Fruit fly (Drosophila melanogaster) whole organism, embryonic: ENCODE measurements around the gene CG15213.
A peak's percentile ranks its signal among the peaks of the same experiment; 100 is the strongest.

Source experiments
- Ada2b ChIP-seq: fragments of 200-800 bp; sonication (Bioruptor generic); IDR thresholded peaks from 2 replicates; pipeline ENCODE4 v1.3.6; 2022; ENCODE audit warnings: missing biosample characterization, missing genetic modification characterization
- Antp ChIP-seq: fragments of 200-800 bp; sonication (Bioruptor generic); optimal IDR thresholded peaks from 3 replicates; lab custom pipeline; 2016; ENCODE audit warnings: missing biosample characterization, missing genetic modification characterization
- B-H2 ChIP-seq: fragments of 200-800 bp; sonication (Bioruptor generic); optimal IDR thresholded peaks from 2 replicates; lab custom pipeline; 2018; ENCODE audit warnings: missing biosample characterization, mild to moderate bottlenecking, missing genetic modification characterization
- BtbVII ChIP-seq: fragments of 200-800 bp; sonication (Bioruptor generic); optimal IDR thresholded peaks from 3 replicates; lab custom pipeline; 2017; ENCODE audit warnings: missing biosample characterization, mild to moderate bottlenecking, missing genetic modification characterization
- CG10366 ChIP-seq: fragments of 200-800 bp; sonication (Bioruptor generic); IDR thresholded peaks from 2 replicates; pipeline ENCODE4 v1.3.6; 2022; ENCODE audit warnings: missing biosample characterization, missing genetic modification characterization
- CG11560 ChIP-seq: fragments of 200-800 bp; sonication (Bioruptor generic); IDR thresholded peaks from 3 replicates; pipeline ENCODE4 v1.3.6; 2022; ENCODE audit warnings: missing biosample characterization, missing genetic modification characterization
- CG12769 ChIP-seq: fragments of 200-800 bp; sonication (Bioruptor generic); optimal IDR thresholded peaks from 2 replicates; lab custom pipeline; 2019; ENCODE audit warnings: missing biosample characterization, mild to moderate bottlenecking, missing genetic modification characterization, moderate library complexity
- CG17359 ChIP-seq: fragments of 200-800 bp; sonication (Bioruptor generic); optimal IDR thresholded peaks from 3 replicates; lab custom pipeline; 2018; ENCODE audit warnings: missing biosample characterization, mild to moderate bottlenecking, missing genetic modification characterization, moderate library complexity
- CG1792 ChIP-seq: fragments of 200-800 bp; sonication (Bioruptor generic); optimal IDR thresholded peaks from 2 replicates; lab custom pipeline; 2016; ENCODE audit warnings: missing biosample characterization, missing genetic modification characterization
- CG2889 ChIP-seq: fragments of 200-800 bp; sonication (Bioruptor generic); IDR thresholded peaks from 3 replicates; pipeline ENCODE4 v1.3.6; 2022; ENCODE audit warnings: missing biosample characterization, missing genetic modification characterization
- CG31224 ChIP-seq: fragments of 200-800 bp; sonication (Bioruptor generic); IDR thresholded peaks from 2 replicates; pipeline ENCODE4 v1.3.6; 2022; ENCODE audit warnings: missing biosample characterization, missing genetic modification characterization
- CG32767 ChIP-seq: fragments of 200-800 bp; sonication (Bioruptor generic); IDR thresholded peaks from 2 replicates; pipeline ENCODE4 v1.3.6; 2022; ENCODE audit warnings: missing biosample characterization, missing genetic modification characterization
- CG33213 ChIP-seq: fragments of 200-800 bp; sonication (Bioruptor generic); optimal IDR thresholded peaks from 3 replicates; lab custom pipeline; 2016; ENCODE audit warnings: missing biosample characterization, missing genetic modification characterization
- CG4282 ChIP-seq: fragments of 200-800 bp; sonication (Bioruptor generic); optimal IDR thresholded peaks from 2 replicates; lab custom pipeline; 2016; ENCODE audit warnings: missing biosample characterization, missing genetic modification characterization
- CG7372 ChIP-seq: fragments of 200-800 bp; sonication (Bioruptor generic); IDR thresholded peaks from 2 replicates; pipeline ENCODE4 v1.3.6; 2022; ENCODE audit warnings: missing biosample characterization, missing genetic modification characterization
- CG7745 ChIP-seq: fragments of 200-800 bp; sonication (Bioruptor generic); optimal IDR thresholded peaks from 2 replicates; lab custom pipeline; 2018; ENCODE audit warnings: missing biosample characterization, mild to moderate bottlenecking, missing genetic modification characterization, moderate library complexity
- CG7987 ChIP-seq: fragments of 200-800 bp; sonication (Bioruptor generic); optimal IDR thresholded peaks from 2 replicates; lab custom pipeline; 2018; ENCODE audit warnings: missing biosample characterization, mild to moderate bottlenecking, missing genetic modification characterization, moderate library complexity
- CG8281 ChIP-seq: fragments of 200-800 bp; sonication (Bioruptor generic); optimal IDR thresholded peaks from 2 replicates; lab custom pipeline; 2018; ENCODE audit warnings: missing biosample characterization, mild to moderate bottlenecking, missing genetic modification characterization, moderate library complexity
- CTCF ChIP-seq: fragments of 200-800 bp; sonication (Bioruptor generic); optimal IDR thresholded peaks from 2 replicates; lab custom pipeline; 2017; ENCODE audit warnings: missing biosample characterization, mild to moderate bottlenecking, missing genetic modification characterization, moderate library complexity
- Ets65A ChIP-seq: fragments of 200-800 bp; sonication (Bioruptor generic); peaks from one replicate; lab custom pipeline; 2016; ENCODE audit warnings: missing biosample characterization, missing genetic modification characterization
- Mrtf ChIP-seq: fragments of 200-800 bp; sonication (Bioruptor generic); IDR thresholded peaks from 3 replicates; pipeline ENCODE4 v1.3.6; 2022; ENCODE audit warnings: missing biosample characterization, missing genetic modification characterization
- Scr ChIP-seq: fragments of 200-800 bp; sonication (Bioruptor generic); IDR thresholded peaks from 2 replicates; pipeline ENCODE4 v1.3.6; 2022; ENCODE audit warnings: missing biosample characterization, missing genetic modification characterization; ENCODE audit not compliant: partially characterized antibody
- Spps ChIP-seq: fragments of 200-800 bp; sonication (Bioruptor generic); optimal IDR thresholded peaks from 2 replicates; lab custom pipeline; 2018; ENCODE audit warnings: missing biosample characterization, mild to moderate bottlenecking, missing genetic modification characterization
- Sry-δ ChIP-seq: fragments of 200-800 bp; sonication (Bioruptor generic); optimal IDR thresholded peaks from 2 replicates; lab custom pipeline; 2016; ENCODE audit warnings: missing biosample characterization, missing genetic modification characterization
- Tbp ChIP-seq: fragments of >200 bp; optimal IDR thresholded peaks from 2 replicates; lab custom pipeline; 2018; ENCODE audit warnings: missing biosample characterization, missing genetic modification characterization
- ab ChIP-seq: fragments of 200-800 bp; sonication (Bioruptor generic); optimal IDR thresholded peaks from 2 replicates; lab custom pipeline; 2016; ENCODE audit warnings: missing biosample characterization, missing genetic modification characterization
- bsh ChIP-seq, 2 experiments: fragments of 200-800 bp; sonication (Bioruptor generic); optimal IDR thresholded peaks; 2 replicates each; lab custom pipeline; 2017 to 2018; ENCODE audit warnings: mild to moderate bottlenecking in 2 of 2, missing biosample characterization in 2 of 2, missing genetic modification characterization in 2 of 2, moderate library complexity in 1 of 2
- crol ChIP-seq: fragments of 200-800 bp; sonication (Bioruptor generic); IDR thresholded peaks from 2 replicates; pipeline ENCODE4 v1.3.6; 2022; ENCODE audit warnings: missing biosample characterization, missing genetic modification characterization
- da ChIP-seq: fragments of 200-800 bp; sonication (Bioruptor generic); optimal IDR thresholded peaks from 2 replicates; lab custom pipeline; 2016; ENCODE audit warnings: missing biosample characterization, missing genetic modification characterization
- dati ChIP-seq: fragments of 200-800 bp; sonication (Bioruptor generic); IDR thresholded peaks from 2 replicates; pipeline ENCODE4 v1.3.6; 2022; ENCODE audit warnings: missing biosample characterization, missing genetic modification characterization
- exex ChIP-seq: fragments of 200-800 bp; sonication (Bioruptor generic); optimal IDR thresholded peaks from 4 replicates; lab custom pipeline; 2018; ENCODE audit warnings: missing biosample characterization, mild to moderate bottlenecking, missing genetic modification characterization, moderate library complexity
- gce ChIP-seq: fragments of 200-800 bp; sonication (Bioruptor generic); IDR thresholded peaks from 3 replicates; pipeline ENCODE4 v1.3.6; 2022; ENCODE audit warnings: missing biosample characterization, missing genetic modification characterization
- gsb-n ChIP-seq: fragments of 200-800 bp; sonication (Bioruptor generic); optimal IDR thresholded peaks from 3 replicates; lab custom pipeline; 2018; ENCODE audit warnings: missing biosample characterization, mild to moderate bottlenecking, missing genetic modification characterization
- hbn ChIP-seq: fragments of 200-800 bp; sonication (Bioruptor generic); IDR thresholded peaks from 2 replicates; pipeline ENCODE4 v1.3.6; 2022; ENCODE audit warnings: missing biosample characterization, missing genetic modification characterization; ENCODE audit not compliant: partially characterized antibody
- ind ChIP-seq: fragments of 200-800 bp; sonication (Bioruptor generic); optimal IDR thresholded peaks from 3 replicates; lab custom pipeline; 2016; ENCODE audit warnings: missing biosample characterization, missing genetic modification characterization
- kni ChIP-seq: fragments of 200-800 bp; sonication (Bioruptor generic); optimal IDR thresholded peaks from 3 replicates; lab custom pipeline; 2017; ENCODE audit warnings: mild to moderate bottlenecking, missing biosample characterization, missing genetic modification reagents, missing genetic modification characterization
- nerfin-2 ChIP-seq: fragments of 200-800 bp; sonication (Bioruptor generic); IDR thresholded peaks from 2 replicates; pipeline ENCODE4 v1.3.6; 2022; ENCODE audit warnings: missing biosample characterization, missing genetic modification characterization; ENCODE audit not compliant: partially characterized antibody
- nom ChIP-seq: fragments of 200-800 bp; sonication (Bioruptor generic); optimal IDR thresholded peaks from 2 replicates; lab custom pipeline; 2017; ENCODE audit warnings: missing biosample characterization, missing genetic modification characterization, mild to moderate bottlenecking, moderate library complexity, missing genetic modification reagents
- pho ChIP-seq: fragments of 200-800 bp; sonication (Bioruptor generic); optimal IDR thresholded peaks from 2 replicates; lab custom pipeline; 2016; ENCODE audit warnings: missing biosample characterization, missing genetic modification characterization
- sob ChIP-seq: fragments of 200-800 bp; sonication (Bioruptor generic); IDR thresholded peaks from 2 replicates; pipeline ENCODE4 v1.3.6; 2022; ENCODE audit warnings: missing biosample characterization, missing genetic modification characterization
- tgo ChIP-seq: fragments of 200-800 bp; sonication (Bioruptor generic); IDR thresholded peaks from 3 replicates; pipeline ENCODE4 v1.3.6; 2022; ENCODE audit warnings: missing biosample characterization, missing genetic modification characterization
- tup ChIP-seq: fragments of 200-800 bp; sonication (Bioruptor generic); optimal IDR thresholded peaks from 2 replicates; lab custom pipeline; 2016; ENCODE audit warnings: missing biosample characterization, mild to moderate bottlenecking, missing genetic modification characterization, moderate library complexity
- vnd ChIP-seq: fragments of 200-800 bp; sonication (Bioruptor generic); IDR thresholded peaks from 3 replicates; pipeline ENCODE4 v1.3.6; 2022; ENCODE audit warnings: missing biosample characterization, missing genetic modification characterization; ENCODE audit not compliant: partially characterized antibody
- vvl ChIP-seq: fragments of 200-800 bp; sonication (Bioruptor generic); IDR thresholded peaks from 2 replicates; pipeline ENCODE4 v1.3.6; 2022; ENCODE audit warnings: missing biosample characterization, missing genetic modification characterization

Gene CG15213

dm6 chr3L:5127609-5128008 is 5.4 kb downstream of the CG15213 start:
- TF ChIP-seq nom (GFP tag; lab: Kevin White, UChicago) (peak; percentile 3), gce (GFP tag; lab: Robert Waterston, UW) (no peak), CG32767 (no peak), vvl (GFP tag; lab: Robert Waterston, UW) (peak; percentile 76), kni (GFP tag; lab: Kevin White, UChicago) (peak; percentile 61), CG2889 (GFP tag; lab: Robert Waterston, UW) (no peak), CG4282 (GFP tag; lab: Kevin White, UChicago) (no peak), CTCF (no peak), tgo (no peak), CG12769 (tag; lab: Kevin White, UChicago) (no peak), Sry-δ (GFP tag; lab: Kevin White, UChicago) (no peak), CG8281 (tag; lab: Kevin White, UChicago) (no peak)

dm6 chr3L:5125202-5125601 is 7.8 kb downstream of the CG15213 start:
- no peak for TF ChIP-seq CG33213 (GFP tag; lab: Kevin White, UChicago)
- no peak for TF ChIP-seq CG17359 (tag; lab: Kevin White, UChicago)
- TF ChIP-seq CG7372 (GFP tag; lab: Robert Waterston, UW): no peak
- TF ChIP-seq hbn (GFP tag; lab: Robert Waterston, UW): no peak
- TF ChIP-seq CG11560 (tag; lab: Robert Waterston, UW): no peak
- no peak for TF ChIP-seq CG7745 (tag; lab: Kevin White, UChicago)
- no peak for TF ChIP-seq ind (GFP tag; lab: Kevin White, UChicago)
- no peak for TF ChIP-seq CG1792 (GFP tag; lab: Kevin White, UChicago)
- no peak for TF ChIP-seq bsh (GFP tag; optimal IDR thresholded peaks at IDR 0.05; lab: Kevin White, UChicago)
- no peak for TF ChIP-seq Mrtf
- TF ChIP-seq CG10366 (GFP tag; lab: Robert Waterston, UW): no peak
- no peak for TF ChIP-seq dati (GFP tag; lab: Robert Waterston, UW)
- no peak for TF ChIP-seq exex
- TF ChIP-seq CG31224 (GFP tag; lab: Robert Waterston, UW): no peak
- no peak for TF ChIP-seq da
- no peak for TF ChIP-seq Scr
- TF ChIP-seq Ada2b (GFP tag; lab: Robert Waterston, UW): no peak
- no peak for TF ChIP-seq gsb-n (tag; lab: Kevin White, UChicago)
- TF ChIP-seq pho (GFP tag; lab: Kevin White, UChicago): no peak
- TF ChIP-seq BtbVII (GFP tag; lab: Kevin White, UChicago): no peak
- peak; percentile 82 for TF ChIP-seq CTCF
- TF ChIP-seq Ets65A (GFP tag; lab: Kevin White, UChicago): peak; percentile 10
- TF ChIP-seq vnd: 0 out of 3 replicates have a peak, but pooled peaks have one; percentile 23
- TF ChIP-seq B-H2: no peak
- no peak for TF ChIP-seq tup
- no peak for TF ChIP-seq nerfin-2 (GFP tag; lab: Robert Waterston, UW)
- no peak for TF ChIP-seq Tbp (GFP tag; lab: Kevin White, UChicago)
- no peak for TF ChIP-seq CG7987
- TF ChIP-seq ab (GFP tag; lab: Kevin White, UChicago): no peak
- no peak for TF ChIP-seq Spps (tag; lab: Kevin White, UChicago)
- TF ChIP-seq crol (GFP tag; lab: Robert Waterston, UW): peak; percentile 46; the same call in 1 of the 2 replicates
- TF ChIP-seq Antp (GFP tag; lab: Kevin White, UChicago): no peak
- no peak for TF ChIP-seq sob
